Worm (Caenorhabditis elegans): ENCODE results near the gene flp-34.

Gene flp-34

ce11 chrV:1053385-1053784, 20.2 kb upstream of the flp-34 start:
- no peak for TF ChIP-seq mes-2 (tag; optimal IDR thresholded peaks at IDR 0.05; ENCODE audit: poor library complexity, severe bottlenecking)
- TF ChIP-seq mep-1 (tag; optimal IDR thresholded peaks at IDR 0.05), result no peak
- no peak for TF ChIP-seq lin-29 (GFP tag; IDR thresholded peaks at IDR 0.05)
- no peak for TF ChIP-seq ctbp-1 (GFP tag; IDR thresholded peaks at IDR 0.05)
- no peak for TF ChIP-seq php-3 (GFP tag; IDR thresholded peaks at IDR 0.05)
- no peak for TF ChIP-seq gei-8 (GFP tag; optimal IDR thresholded peaks at IDR 0.05)
- TF ChIP-seq T26A8.4 (GFP tag; IDR thresholded peaks at IDR 0.05), result no peak
- no peak for TF ChIP-seq zip-2 (tag; optimal IDR thresholded peaks at IDR 0.05)
- TF ChIP-seq ceh-20 (GFP tag; IDR thresholded peaks at IDR 0.05), result no peak
- no peak for TF ChIP-seq lin-15B (tag; optimal IDR thresholded peaks at IDR 0.05)
- no peak for TF ChIP-seq spr-3 (GFP tag; optimal IDR thresholded peaks at IDR 0.05)

- TF ChIP-seq hmg-1.1 (GFP tag; IDR thresholded peaks at IDR 0.05) (0 out of 2 replicates have a peak, but pooled peaks have one; percentile 15), F44E2.7 (GFP tag; IDR thresholded peaks at IDR 0.05) (no peak), arid-1 (GFP tag; conservative IDR thresholded peaks at IDR 0.05) (0 out of 2 replicates have a peak, but pooled peaks have one; percentile 21)
Observed at ce11 chrV:1052559-1053064, 19.4 kb upstream of the flp-34 start, which contains the start of gene K10C9.4. TSS of gene K10C9.4 (minus strand) at chrV:1053014.

- TF ChIP-seq ceh-44 (GFP tag; IDR thresholded peaks at IDR 0.05) (no peak), nhr-48 (tag; optimal IDR thresholded peaks at IDR 0.05) (no peak), set-16 (GFP tag; IDR thresholded peaks at IDR 0.05) (peak; percentile 45), hlh-30 (tag; optimal IDR thresholded peaks at IDR 0.05; ENCODE audit: insufficient read depth) (no peak), nhr-237 (tag; optimal IDR thresholded peaks at IDR 0.05) (no peak), zag-1 (tag; optimal IDR thresholded peaks at IDR 0.05) (no peak), T20F7.1 (GFP tag; optimal IDR thresholded peaks at IDR 0.05) (no peak), egl-43 (GFP tag; IDR thresholded peaks at IDR 0.05) (0 out of 2 replicates have a peak, but pooled peaks have one; percentile 30)
Observed at ce11 chrV:1051651-1052050, 18.4 kb upstream of the flp-34 start.

ce11 chrV:1049334-1049733, 16.1 kb upstream of the flp-34 start:
- no peak for TF ChIP-seq ZK546.5 (tag; optimal IDR thresholded peaks at IDR 0.05)
- TF ChIP-seq R02D3.7 (tag; optimal IDR thresholded peaks at IDR 0.05), result no peak
- TF ChIP-seq php-3 (GFP tag; IDR thresholded peaks at IDR 0.05), result no peak
- no peak for TF ChIP-seq hif-1 (tag; optimal IDR thresholded peaks at IDR 0.05)
- TF ChIP-seq daf-16 (GFP tag; optimal IDR thresholded peaks at IDR 0.05), result no peak
- TF ChIP-seq daf-16 (tag; optimal IDR thresholded peaks at IDR 0.05), result peak; percentile 45
- peak; percentile 4 for TF ChIP-seq hlh-11 (tag; optimal IDR thresholded peaks at IDR 0.05)
- no peak for TF ChIP-seq nhr-42 (GFP tag; IDR thresholded peaks at IDR 0.05)
- TF ChIP-seq pha-4 (GFP tag; IDR thresholded peaks at IDR 0.05), result no peak
- TF ChIP-seq pha-4 (tag; optimal IDR thresholded peaks at IDR 0.05), result no peak
- peak; percentile 59 for TF ChIP-seq lin-38 (GFP tag; IDR thresholded peaks at IDR 0.05)

- TF ChIP-seq set-16 (GFP tag; IDR thresholded peaks at IDR 0.05) (no peak), F44E2.7 (GFP tag; IDR thresholded peaks at IDR 0.05) (no peak), nhr-111 (GFP tag; optimal IDR thresholded peaks at IDR 0.05) (no peak), php-3 (GFP tag; IDR thresholded peaks at IDR 0.05) (no peak), D1046.2 (GFP tag; IDR thresholded peaks at IDR 0.05) (no peak), ztf-7 (tag; optimal IDR thresholded peaks at IDR 0.05) (no peak), ceh-44 (GFP tag; IDR thresholded peaks at IDR 0.05) (no peak), cey-2 (tag; optimal IDR thresholded peaks at IDR 0.05; ENCODE audit: borderline replicate concordance, insufficient read depth) (no peak), aly-2 (tag; optimal IDR thresholded peaks at IDR 0.05) (no peak)
Observed at ce11 chrV:1048482-1048881, 15.3 kb upstream of the flp-34 start, which contains the start of gene nra-4. TSS of gene nra-4 (minus strand) at chrV:1048582.

Data from whole organism, L4 larva.